Worm (Caenorhabditis elegans) whole organism, L4/young adult: Measurements from ENCODE around the gene fbxa-189.

Experiments used
- dao-5 ChIP-seq: sonication (generic microtip); optimal IDR thresholded peaks from 2 replicates; lab custom pipeline; 2016; ENCODE audit warnings: missing genotype, missing genetic modification characterization, moderate library complexity, missing compliant biosample characterization
- him-1 ChIP-seq: sonication (generic microtip); optimal IDR thresholded peaks from 2 replicates; lab custom pipeline; 2016; ENCODE audit warnings: missing genotype, missing genetic modification reagents, missing genetic modification characterization, missing compliant biosample characterization

DNA sequence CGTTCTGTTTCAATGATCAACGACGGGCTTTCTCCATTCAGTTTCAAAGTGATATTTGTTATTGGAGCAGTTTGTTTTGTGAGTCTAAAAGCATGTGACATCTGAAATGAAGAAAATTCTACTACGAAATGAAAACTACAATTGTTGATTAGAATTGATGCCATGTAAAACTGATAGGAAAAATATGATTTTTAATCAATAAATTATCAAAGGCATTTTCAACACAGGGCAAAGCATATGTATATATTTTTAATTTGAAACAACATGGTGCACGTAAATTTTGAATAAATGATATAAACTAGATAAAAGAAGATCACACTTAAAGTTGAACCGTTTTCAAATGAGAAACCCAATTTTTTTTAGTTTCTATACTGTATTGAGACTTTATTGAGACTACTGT, 43.6 kb upstream of the fbxa-189 start, which contains the start of gene K10G4.5:
- no peak for TF ChIP-seq dao-5 (tag; lab: Kevin White, UChicago)
- TF ChIP-seq him-1 (tag; lab: Kevin White, UChicago), result no peak
